Fruit fly (Drosophila melanogaster): Measurements from ENCODE around the gene Apl.

Gene Apl

DNA sequence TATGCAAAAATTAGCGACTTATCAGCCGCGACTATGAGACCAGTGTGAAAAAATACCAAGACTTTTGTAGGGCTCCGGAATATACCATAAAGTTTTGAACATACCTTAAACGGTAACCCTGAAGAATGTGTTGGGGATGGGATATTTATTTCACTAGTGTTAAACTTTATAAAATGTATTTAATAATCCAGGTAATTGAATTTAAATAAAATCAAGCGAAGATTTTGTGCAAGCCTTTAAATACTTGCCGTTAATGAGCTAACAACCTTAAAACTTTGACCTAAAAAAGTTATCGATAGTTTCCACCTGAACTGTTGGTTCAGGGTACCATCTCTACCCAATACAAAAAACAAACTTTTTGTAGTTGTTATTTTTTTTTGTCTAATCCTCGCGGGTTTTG is 17.2 kb downstream of the Apl start, which contains the start of gene CG4101 (continued):
- TF ChIP-seq CG6654 (GFP tag; optimal IDR thresholded peaks at IDR 0.05) (no peak), CG3407 (GFP tag; optimal IDR thresholded peaks at IDR 0.05) (peak; percentile 31), CG9797 (GFP tag; optimal IDR thresholded peaks at IDR 0.05) (peak; percentile 69), ems (GFP tag; optimal IDR thresholded peaks at IDR 0.05) (peak; percentile 81), CG17612 (GFP tag; IDR thresholded peaks at IDR 0.05) (no peak), CG10565 (GFP tag; optimal IDR thresholded peaks at IDR 0.05) (peak; percentile 42), CG13894 (tag; optimal IDR thresholded peaks at IDR 0.05) (peak; percentile 90), CG13123 (GFP tag; optimal IDR thresholded peaks at IDR 0.05) (peak; percentile 25), CoRest (tag; optimal IDR thresholded peaks at IDR 0.05) (peak; percentile 85), br (optimal IDR thresholded peaks at IDR 0.05) (no peak), CG12219 (GFP tag; optimal IDR thresholded peaks at IDR 0.05) (peak; percentile 64), CG13287 (GFP tag; IDR thresholded peaks at IDR 0.05; ENCODE audit: partially characterized antibody) (peak; percentile 92), CG8478 (optimal IDR thresholded peaks at IDR 0.05) (no peak), HmgD (GFP tag; optimal IDR thresholded peaks at IDR 0.05) (peak; percentile 35), CG18476 (GFP tag; optimal IDR thresholded peaks at IDR 0.05) (peak; percentile 72), CG8359 (GFP tag; optimal IDR thresholded peaks at IDR 0.05; ENCODE audit: borderline replicate concordance) (no peak), danr (GFP tag; IDR thresholded peaks at IDR 0.05) (peak; percentile 57), gfzf (GFP tag; optimal IDR thresholded peaks at IDR 0.05) (peak; percentile 72), sens (GFP tag) (peak; percentile 98), z (GFP tag; IDR thresholded peaks at IDR 0.05) (no peak), Dip3 (GFP tag; optimal IDR thresholded peaks at IDR 0.05) (peak; percentile 96), CG6272 (GFP tag; IDR thresholded peaks at IDR 0.05) (peak; percentile 77), croc (GFP tag; conservative IDR thresholded peaks at IDR 0.05) (peak; percentile 58), CG10321 (GFP tag; IDR thresholded peaks at IDR 0.05) (0 out of 2 replicates have a peak, but pooled peaks have one; percentile 38), org-1 (GFP tag; optimal IDR thresholded peaks at IDR 0.05) (no peak), CG18599 (GFP tag; optimal IDR thresholded peaks at IDR 0.05) (peak; percentile 80), phol (tag; optimal IDR thresholded peaks at IDR 0.05) (peak; percentile 85), bowl (GFP tag; IDR thresholded peaks at IDR 0.05) (no peak), CG12155 (GFP tag; optimal IDR thresholded peaks at IDR 0.05) (peak; percentile 76), CG7271 (tag; optimal IDR thresholded peaks at IDR 0.05) (peak; percentile 67), p53 (GFP tag; optimal IDR thresholded peaks at IDR 0.05) (peak; percentile 0), CG7372 (GFP tag; IDR thresholded peaks at IDR 0.05) (peak; percentile 65), CG17912 (GFP tag; optimal IDR thresholded peaks at IDR 0.05) (peak; percentile 63), CG10462 (GFP tag; optimal IDR thresholded peaks at IDR 0.05) (peak; percentile 60), Blimp-1 (GFP tag; optimal IDR thresholded peaks at IDR 0.05) (peak; percentile 71), crol (GFP tag; IDR thresholded peaks at IDR 0.05) (no peak), salm (tag; optimal IDR thresholded peaks at IDR 0.05) (peak; percentile 5), CG3163 (GFP tag; optimal IDR thresholded peaks at IDR 0.05) (peak; percentile 2), Hand (GFP tag; optimal IDR thresholded peaks at IDR 0.05) (no peak), HmgZ (tag; optimal IDR thresholded peaks at IDR 0.05) (peak; percentile 86), Ravus (GFP tag; IDR thresholded peaks at IDR 0.05) (peak; percentile 28; the same call in 1 of the 2 replicates), CG9727 (GFP tag; optimal IDR thresholded peaks at IDR 0.05) (peak; percentile 72), Nf-YC (tag; optimal IDR thresholded peaks at IDR 0.05) (peak; percentile 75), CG17802 (tag; optimal IDR thresholded peaks at IDR 0.05) (peak; percentile 50), Ets97D (GFP tag; optimal IDR thresholded peaks at IDR 0.05) (peak; percentile 79), CG15011 (GFP tag; optimal IDR thresholded peaks at IDR 0.05) (peak; percentile 54), slp2 (GFP tag; optimal IDR thresholded peaks at IDR 0.05) (peak; percentile 66), ab (GFP tag; optimal IDR thresholded peaks at IDR 0.05) (peak; percentile 24), wdn (GFP tag; IDR thresholded peaks at IDR 0.05) (peak; percentile 58; the same call in 1 of the 2 replicates), CG14860 (GFP tag; IDR thresholded peaks at IDR 0.05; ENCODE audit: partially characterized antibody) (peak; percentile 69; the same call in 2 of the 3 replicates), Tbp (GFP tag; optimal IDR thresholded peaks at IDR 0.05) (no peak), CG7745 (tag; optimal IDR thresholded peaks at IDR 0.05) (no peak)

Measured in whole organism, embryonic.